Worm (Caenorhabditis elegans): ENCODE results near the gene klp-6.
"Not testable (repeated sequence)": the region's sequence is repeated elsewhere in the genome, so short reads cannot be mapped to it uniquely, and the experiment has no call there.

klp-6 gene

ce11 chrIII:5055709-5056108 is 25.0 kb downstream of the klp-6 start, which contains the start of gene C45G9.9:
Gene C45G9.9 (minus strand): TSS chrIII:5055809.
- TF ChIP-seq nhr-19 (GFP tag; conservative IDR thresholded peaks at IDR 0.05); xbp-1 (tag; optimal IDR thresholded peaks at IDR 0.05); unc-62 (GFP tag; optimal IDR thresholded peaks at IDR 0.05): not testable (repeated sequence)

DNA sequence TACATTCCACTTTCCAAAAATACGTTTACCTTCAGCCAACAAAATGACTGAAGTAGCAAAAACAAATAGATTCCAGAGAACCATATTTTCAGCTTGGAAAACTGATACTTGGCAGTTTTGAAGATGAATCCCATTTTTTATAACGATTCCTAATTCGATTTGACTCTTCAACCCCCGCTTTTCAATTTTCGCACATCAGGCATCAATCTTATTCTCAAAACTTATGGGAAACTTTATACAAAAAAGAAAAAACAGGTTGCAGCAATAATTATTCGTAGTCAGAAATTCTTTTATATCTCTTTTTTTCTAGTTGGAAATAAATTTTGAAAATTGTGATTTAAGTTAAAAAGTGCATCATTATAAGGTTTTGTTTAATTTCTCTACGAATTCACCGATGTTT is 31.1 kb downstream of the klp-6 start, which contains the start of gene C45G9.10:
Gene C45G9.10 (minus strand): TSS at position 101 of the 400 bp plus-strand sequence.
- TF ChIP-seq alr-1 (tag; optimal IDR thresholded peaks at IDR 0.05; ENCODE audit: borderline replicate concordance) (no peak), vab-15 (tag; optimal IDR thresholded peaks at IDR 0.05) (no peak), nhr-90 (tag; optimal IDR thresholded peaks at IDR 0.05; ENCODE audit: poor library complexity) (no peak), lin-15B (tag; optimal IDR thresholded peaks at IDR 0.05) (no peak), hlh-4 (tag; optimal IDR thresholded peaks at IDR 0.05) (no peak), egl-13 (tag; optimal IDR thresholded peaks at IDR 0.05) (no peak), nhr-19 (GFP tag; conservative IDR thresholded peaks at IDR 0.05) (no peak), lin-35 (GFP tag; optimal IDR thresholded peaks at IDR 0.05) (no peak), elt-3 (tag; optimal IDR thresholded peaks at IDR 0.05) (no peak), ztf-4 (tag; optimal IDR thresholded peaks at IDR 0.05) (no peak), nhr-237 (tag; optimal IDR thresholded peaks at IDR 0.05) (no peak), swsn-7 (tag; optimal IDR thresholded peaks at IDR 0.05) (no peak), zag-1 (tag; optimal IDR thresholded peaks at IDR 0.05) (no peak), unc-86 (tag; optimal IDR thresholded peaks at IDR 0.05) (no peak), lin-39 (tag; optimal IDR thresholded peaks at IDR 0.05) (no peak), xbp-1 (tag; optimal IDR thresholded peaks at IDR 0.05) (no peak), mef-2 (tag; optimal IDR thresholded peaks at IDR 0.05) (no peak)

DNA sequence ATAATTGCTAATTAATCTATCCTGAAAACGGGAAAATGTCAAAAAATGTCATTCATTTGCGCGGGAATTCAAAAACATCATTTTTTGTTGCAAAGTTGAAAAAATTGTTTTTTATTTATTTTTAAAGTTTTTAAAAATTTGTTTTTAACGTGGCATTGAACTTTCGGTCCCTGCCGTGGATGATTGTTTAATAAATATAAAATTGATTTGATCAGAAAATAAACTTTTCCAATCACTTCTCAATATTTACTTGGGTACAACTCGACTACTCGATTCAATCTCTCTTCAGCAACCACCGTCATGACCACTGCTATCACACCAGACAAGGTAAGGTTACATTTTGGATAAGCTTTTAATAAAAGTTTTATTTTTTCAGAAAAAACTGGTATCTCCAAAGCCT is 31.7 kb downstream of the klp-6 start, which contains the start of gene C45G9.4:
Gene C45G9.4 (plus strand): TSS at position 301 of the 400 bp plus-strand sequence.
- not testable (repeated sequence) for TF ChIP-seq Y116A8C.19 (tag; optimal IDR thresholded peaks at IDR 0.05; ENCODE audit: borderline replicate concordance); hpl-2 (GFP tag; optimal IDR thresholded peaks at IDR 0.05); grh-1 (GFP tag; IDR thresholded peaks at IDR 0.05)

ce11 chrIII:5068675-5069233 is 38.0 kb downstream of the klp-6 start, which contains the start of the genes C45G9.11 and C45G9.2:
Gene C45G9.11 (minus strand): TSS chrIII:5068725.
Gene C45G9.2 (plus strand): TSS chrIII:5069066.
- no peak for TF ChIP-seq ztf-4 (tag; optimal IDR thresholded peaks at IDR 0.05)
- peak; percentile 45 for TF ChIP-seq aly-2 (tag; optimal IDR thresholded peaks at IDR 0.05)
- TF ChIP-seq dpl-1 (GFP tag; optimal IDR thresholded peaks at IDR 0.05): peak; percentile 89 to 94 (median 93)
- TF ChIP-seq fkh-4 (tag; optimal IDR thresholded peaks at IDR 0.05; ENCODE audit: borderline replicate concordance): peak; percentile 93
- TF ChIP-seq C34B4.2 (tag; optimal IDR thresholded peaks at IDR 0.05): peak; percentile 16
- TF ChIP-seq ama-1 (optimal IDR thresholded peaks at IDR 0.05): no peak
- TF ChIP-seq efl-1 (optimal IDR thresholded peaks at IDR 0.05): peak; percentile 79 to 94
- TF ChIP-seq efl-1 (GFP tag; optimal IDR thresholded peaks at IDR 0.05 in 1 of 2): peak; percentile 94 to 99
- TF ChIP-seq nhr-20 (tag; optimal IDR thresholded peaks at IDR 0.05): peak; percentile 85
- TF ChIP-seq unc-62 (GFP tag; optimal IDR thresholded peaks at IDR 0.05): no peak
- TF ChIP-seq C16A3.4 (tag; optimal IDR thresholded peaks at IDR 0.05): peak; percentile 40
- TF ChIP-seq hpl-2 (GFP tag; optimal IDR thresholded peaks at IDR 0.05): no peak
- TF ChIP-seq egl-27 (tag; optimal IDR thresholded peaks at IDR 0.05): no peak
- peak in 1 of 2 experiments; percentile 38 for TF ChIP-seq mdl-1 (tag; optimal IDR thresholded peaks at IDR 0.05)
- TF ChIP-seq alr-1 (tag; optimal IDR thresholded peaks at IDR 0.05; ENCODE audit: borderline replicate concordance): no peak
- peak; percentile 58 for TF ChIP-seq hlh-17 (GFP tag; optimal IDR thresholded peaks at IDR 0.05; ENCODE audit: borderline replicate concordance)
- TF ChIP-seq lin-14 (GFP tag; optimal IDR thresholded peaks at IDR 0.05): peak; percentile 78
- TF ChIP-seq nhr-85 (tag): peak; percentile 95
- TF ChIP-seq nhr-77 (tag; optimal IDR thresholded peaks at IDR 0.05): peak; percentile 15
- TF ChIP-seq fos-1 (tag; optimal IDR thresholded peaks at IDR 0.05): peak; percentile 26
- TF ChIP-seq fkh-8 (tag; optimal IDR thresholded peaks at IDR 0.05): peak; percentile 68
- peak; percentile 12 for TF ChIP-seq lin-15B (tag; optimal IDR thresholded peaks at IDR 0.05)
- TF ChIP-seq pag-3 (tag; optimal IDR thresholded peaks at IDR 0.05; ENCODE audit: borderline replicate concordance, insufficient read depth): no peak
- peak; percentile 85 for TF ChIP-seq nhr-19 (GFP tag; conservative IDR thresholded peaks at IDR 0.05)
- peak; percentile 95 for TF ChIP-seq lir-3 (tag; optimal IDR thresholded peaks at IDR 0.05; ENCODE audit: poor library complexity)
- TF ChIP-seq irx-1 (tag; optimal IDR thresholded peaks at IDR 0.05): peak; percentile 95
- TF ChIP-seq ceh-63 (GFP tag; optimal IDR thresholded peaks at IDR 0.05): peak; percentile 79
- peak; percentile 90 for TF ChIP-seq tbx-2 (tag; optimal IDR thresholded peaks at IDR 0.05)
- TF ChIP-seq unc-86 (tag; optimal IDR thresholded peaks at IDR 0.05): peak; percentile 60
- TF ChIP-seq lsy-2 (tag; optimal IDR thresholded peaks at IDR 0.05): peak; percentile 78 to 85
- TF ChIP-seq mep-1 (tag; optimal IDR thresholded peaks at IDR 0.05): peak; percentile 77
